Worm (Caenorhabditis elegans): ENCODE results near the gene Y47D3B.3.

Y47D3B.3 gene

DNA sequence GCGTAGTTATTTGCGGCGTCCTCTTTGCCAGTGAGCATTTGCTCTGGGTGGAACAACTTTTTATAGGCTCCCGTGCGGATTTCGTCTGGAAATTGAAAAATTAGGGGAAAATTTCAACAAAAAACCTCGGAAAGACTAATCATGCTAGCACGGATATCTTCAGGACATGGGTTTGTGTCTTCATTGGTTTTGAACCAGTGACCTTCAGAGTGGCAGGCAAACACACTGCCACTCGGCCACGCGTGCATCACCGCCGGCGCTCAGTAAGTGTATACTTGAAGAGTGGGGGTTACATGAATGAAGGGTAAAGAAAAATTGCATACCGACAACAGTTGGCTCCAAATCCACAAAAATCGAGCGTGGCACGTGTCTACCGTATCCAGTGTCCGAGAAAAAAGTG lies 26.4 kb upstream of the Y47D3B.3 start (continued):
- TF ChIP-seq ceh-90 (tag; optimal IDR thresholded peaks at IDR 0.05) (no peak), hlh-4 (tag; optimal IDR thresholded peaks at IDR 0.05) (no peak), tlp-1 (tag; optimal IDR thresholded peaks at IDR 0.05) (no peak), nhr-28 (tag; optimal IDR thresholded peaks at IDR 0.05) (no peak), aha-1 (tag; optimal IDR thresholded peaks at IDR 0.05) (no peak), nhr-12 (tag; optimal IDR thresholded peaks at IDR 0.05) (no peak)

DNA sequence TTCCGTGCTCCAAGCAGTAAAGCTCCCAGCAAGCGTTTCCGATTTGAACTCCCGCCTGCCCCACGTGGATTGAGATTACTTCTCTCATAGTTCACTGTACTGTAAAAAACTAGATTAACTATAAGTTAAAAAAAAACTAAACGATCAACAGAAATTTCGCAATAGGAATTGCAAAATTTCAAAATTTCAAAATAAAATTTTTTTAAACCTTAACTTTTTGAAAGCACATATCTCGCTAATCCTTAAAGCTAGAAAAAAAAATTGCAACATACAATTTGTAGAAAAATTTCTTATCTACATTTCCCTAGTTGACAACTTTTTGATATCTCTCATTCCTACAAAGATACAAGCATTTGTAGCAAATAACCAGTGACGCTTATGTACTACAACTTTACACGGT lies 25.9 kb upstream of the Y47D3B.3 start, which contains the start of gene tba-7:
Gene tba-7, minus strand, starts transcription at position 101 of the 400 bp plus-strand sequence.
- no peak for TF ChIP-seq lin-35 (GFP tag; optimal IDR thresholded peaks at IDR 0.05)
- TF ChIP-seq efl-1 (optimal IDR thresholded peaks at IDR 0.05) = no peak
- TF ChIP-seq efl-1 (GFP tag; optimal IDR thresholded peaks at IDR 0.05 in 1 of 2) = no peak
- TF ChIP-seq snu-23 (GFP tag; optimal IDR thresholded peaks at IDR 0.05) = no peak
- no peak for TF ChIP-seq C16A3.4 (tag; optimal IDR thresholded peaks at IDR 0.05)
- no peak for TF ChIP-seq sox-4 (tag; optimal IDR thresholded peaks at IDR 0.05)
- TF ChIP-seq isw-1 (GFP tag; IDR thresholded peaks at IDR 0.05) = no peak
- no peak for TF ChIP-seq fkh-4 (tag; optimal IDR thresholded peaks at IDR 0.05; ENCODE audit: borderline replicate concordance)
- TF ChIP-seq mep-1 (tag; optimal IDR thresholded peaks at IDR 0.05) = no peak
- no peak for TF ChIP-seq F16B12.6 (tag; optimal IDR thresholded peaks at IDR 0.05)
- no peak for TF ChIP-seq alr-1 (tag; optimal IDR thresholded peaks at IDR 0.05; ENCODE audit: borderline replicate concordance)
- no peak for TF ChIP-seq lsy-2 (tag; optimal IDR thresholded peaks at IDR 0.05)
- TF ChIP-seq nhr-90 (tag; optimal IDR thresholded peaks at IDR 0.05; ENCODE audit: poor library complexity) = no peak
- no peak for TF ChIP-seq hlh-17 (GFP tag; optimal IDR thresholded peaks at IDR 0.05; ENCODE audit: borderline replicate concordance)
- TF ChIP-seq unc-62 (GFP tag; optimal IDR thresholded peaks at IDR 0.05) = no peak
- no peak for TF ChIP-seq nhr-28 (tag; optimal IDR thresholded peaks at IDR 0.05)

- TF ChIP-seq unc-62 (GFP tag; optimal IDR thresholded peaks at IDR 0.05) = no peak
- TF ChIP-seq snpc-4 (tag; optimal IDR thresholded peaks at IDR 0.05) = peak; percentile 89
- no peak for TF ChIP-seq efl-1 (optimal IDR thresholded peaks at IDR 0.05)
- TF ChIP-seq efl-1 (GFP tag; optimal IDR thresholded peaks at IDR 0.05 in 1 of 2) = peak in 1 of 2 experiments; percentile 84
These were observed 25.2 kb upstream of the Y47D3B.3 start for ce11 chrIII:11372199-11372938.

- TF ChIP-seq alr-1 (tag; optimal IDR thresholded peaks at IDR 0.05; ENCODE audit: borderline replicate concordance) = no peak
- no peak for TF ChIP-seq fkh-4 (tag; optimal IDR thresholded peaks at IDR 0.05; ENCODE audit: borderline replicate concordance)
- no peak for TF ChIP-seq nhr-12 (tag; optimal IDR thresholded peaks at IDR 0.05)
- TF ChIP-seq ceh-88 (GFP tag; IDR thresholded peaks at IDR 0.05) = no peak
- no peak for TF ChIP-seq tbx-2 (tag; optimal IDR thresholded peaks at IDR 0.05)
- no peak for TF ChIP-seq nhr-90 (tag; optimal IDR thresholded peaks at IDR 0.05; ENCODE audit: poor library complexity)
- TF ChIP-seq pqm-1 (tag; optimal IDR thresholded peaks at IDR 0.05) = no peak
- no peak for TF ChIP-seq aha-1 (tag; optimal IDR thresholded peaks at IDR 0.05)
- TF ChIP-seq zag-1 (tag; optimal IDR thresholded peaks at IDR 0.05) = no peak
- TF ChIP-seq F16B12.6 (tag; optimal IDR thresholded peaks at IDR 0.05) = no peak
- TF ChIP-seq nhr-237 (tag; optimal IDR thresholded peaks at IDR 0.05) = no peak
These were observed 19.7 kb upstream of the Y47D3B.3 start, which contains the start of gene dpy-18 for ce11 chrIII:11377880-11378279. Gene dpy-18, minus strand, starts transcription at chrIII:11377980.

ce11 chrIII:11378450-11378849 lies 19.1 kb upstream of the Y47D3B.3 start:
- no peak for TF ChIP-seq ceh-88 (GFP tag; IDR thresholded peaks at IDR 0.05)
- TF ChIP-seq lin-35 (GFP tag; optimal IDR thresholded peaks at IDR 0.05) = no peak
- no peak for TF ChIP-seq aly-2 (tag; optimal IDR thresholded peaks at IDR 0.05)
- TF ChIP-seq nhr-90 (tag; optimal IDR thresholded peaks at IDR 0.05; ENCODE audit: poor library complexity) = no peak
- TF ChIP-seq lin-14 (GFP tag; optimal IDR thresholded peaks at IDR 0.05) = peak; percentile 17
- TF ChIP-seq nhr-85 (tag) = no peak
- no peak for TF ChIP-seq unc-98 (GFP tag; IDR thresholded peaks at IDR 0.05)
- no peak for TF ChIP-seq pax-3 (tag; optimal IDR thresholded peaks at IDR 0.05)
- TF ChIP-seq zip-4 (GFP tag; optimal IDR thresholded peaks at IDR 0.05) = no peak
- no peak for TF ChIP-seq C34B4.2 (tag; optimal IDR thresholded peaks at IDR 0.05)
- no peak for TF ChIP-seq ces-1 (GFP tag; optimal IDR thresholded peaks at IDR 0.05)
- no peak for TF ChIP-seq ama-1 (optimal IDR thresholded peaks at IDR 0.05)
- no peak for TF ChIP-seq egl-13 (tag; optimal IDR thresholded peaks at IDR 0.05)
- TF ChIP-seq unc-130 (tag; optimal IDR thresholded peaks at IDR 0.05) = no peak
- no peak for TF ChIP-seq dpl-1 (GFP tag; optimal IDR thresholded peaks at IDR 0.05)
- no peak for TF ChIP-seq hlh-4 (tag; optimal IDR thresholded peaks at IDR 0.05)
- TF ChIP-seq snpc-4 (tag; optimal IDR thresholded peaks at IDR 0.05) = peak; percentile 74
- TF ChIP-seq ceh-82 (tag; optimal IDR thresholded peaks at IDR 0.05) = no peak
- TF ChIP-seq nhr-20 (tag; optimal IDR thresholded peaks at IDR 0.05) = no peak
- no peak for TF ChIP-seq vab-15 (tag; optimal IDR thresholded peaks at IDR 0.05)
- TF ChIP-seq efl-1 (optimal IDR thresholded peaks at IDR 0.05) = no peak
- peak in 1 of 2 experiments; percentile 32 for TF ChIP-seq efl-1 (GFP tag; optimal IDR thresholded peaks at IDR 0.05 in 1 of 2)
- no peak for TF ChIP-seq nhr-71 (tag; optimal IDR thresholded peaks at IDR 0.05)

Data from whole organism, L1 larva.